Fruit fly (Drosophila melanogaster): Measurements from ENCODE around the gene CG11349.

The CG11349 gene

DNA sequence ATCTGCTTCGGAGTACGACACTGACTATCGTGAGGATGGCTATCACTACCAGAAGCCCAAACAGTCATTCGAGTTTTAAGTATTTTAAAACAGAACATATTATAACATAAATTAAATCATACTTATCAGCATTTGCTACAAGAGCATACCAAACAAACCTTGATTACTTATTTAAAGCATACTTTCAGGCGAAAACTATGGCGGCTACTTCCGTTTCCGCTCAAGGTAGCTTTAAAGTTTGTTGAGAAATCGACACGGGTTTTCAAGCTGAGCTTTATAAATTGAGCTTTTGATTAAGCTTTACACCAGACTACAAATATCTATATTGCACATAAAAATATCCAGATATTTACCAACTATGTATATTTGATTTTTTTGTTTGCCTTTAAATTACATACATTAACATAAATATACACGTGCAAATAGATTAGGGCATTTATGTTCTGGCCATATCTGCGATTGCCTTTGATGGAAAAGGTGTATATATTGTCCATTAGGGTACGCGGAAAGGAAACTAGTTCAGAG is 2.1 kb downstream of the CG11349 start (continued):
- TF ChIP-seq CG9437 (GFP tag; optimal IDR thresholded peaks at IDR 0.05) (peak; percentile 72), pb (GFP tag; optimal IDR thresholded peaks at IDR 0.05) (peak; percentile 63), dmrt11E (tag; optimal IDR thresholded peaks at IDR 0.05) (peak; percentile 37), jumu (GFP tag; optimal IDR thresholded peaks at IDR 0.05) (no peak), ken (GFP tag; IDR thresholded peaks at IDR 0.05) (peak; percentile 27; the same call in 1 of the 3 replicates), hbn (GFP tag; IDR thresholded peaks at IDR 0.05; ENCODE audit: partially characterized antibody) (no peak), Sry-δ (GFP tag; optimal IDR thresholded peaks at IDR 0.05) (no peak), CG31441 (GFP tag; IDR thresholded peaks at IDR 0.05) (peak; percentile 80), CG7357 (GFP tag; IDR thresholded peaks at IDR 0.05) (no peak), CG3281 (GFP tag; optimal IDR thresholded peaks at IDR 0.05) (peak; percentile 94), inv (GFP tag; IDR thresholded peaks at IDR 0.05; ENCODE audit: partially characterized antibody) (no peak), Hand (GFP tag; optimal IDR thresholded peaks at IDR 0.05) (peak; percentile 89), chif (GFP tag; optimal IDR thresholded peaks at IDR 0.05) (peak; percentile 27 to 64), cg (GFP tag; optimal IDR thresholded peaks at IDR 0.05) (no peak), CG17802 (tag; optimal IDR thresholded peaks at IDR 0.05) (peak; percentile 62), nmo (GFP tag; optimal IDR thresholded peaks at IDR 0.05) (peak; percentile 34), mirr (GFP tag; optimal IDR thresholded peaks at IDR 0.05) (peak; percentile 96), sisA (GFP tag; IDR thresholded peaks at IDR 0.05) (no peak), pnt (GFP tag; optimal IDR thresholded peaks at IDR 0.05) (no peak), run (tag; optimal IDR thresholded peaks at IDR 0.05) (peak; percentile 75), NC2β (GFP tag; optimal IDR thresholded peaks at IDR 0.05) (peak; percentile 77), CG10654 (GFP tag; optimal IDR thresholded peaks at IDR 0.05) (peak; percentile 74), CG10462 (GFP tag; optimal IDR thresholded peaks at IDR 0.05) (peak; percentile 4), CG8281 (tag; optimal IDR thresholded peaks at IDR 0.05) (peak; percentile 63), jing (GFP tag; optimal IDR thresholded peaks at IDR 0.05) (peak; percentile 36), zfh2 (GFP tag; optimal IDR thresholded peaks at IDR 0.05) (no peak), NFAT (GFP tag; IDR thresholded peaks at IDR 0.05) (peak; percentile 40; the same call in 1 of the 2 replicates), CG11398 (GFP tag; optimal IDR thresholded peaks at IDR 0.05) (peak; percentile 74), Ada2b (GFP tag; IDR thresholded peaks at IDR 0.05) (peak; percentile 48; the same call in 1 of the 2 replicates), caup (GFP tag; optimal IDR thresholded peaks at IDR 0.05; ENCODE audit: severe bottlenecking) (peak; percentile 97), trh (GFP tag; optimal IDR thresholded peaks at IDR 0.05) (peak; percentile 73), CG13287 (GFP tag; IDR thresholded peaks at IDR 0.05; ENCODE audit: partially characterized antibody) (peak; percentile 29; the same call in 1 of the 2 replicates), CG15601 (tag; optimal IDR thresholded peaks at IDR 0.05) (peak; percentile 81), sr (GFP tag; IDR thresholded peaks at IDR 0.05) (peak; percentile 80), CG14860 (GFP tag; IDR thresholded peaks at IDR 0.05; ENCODE audit: partially characterized antibody) (no peak), D19B (GFP tag; optimal IDR thresholded peaks at IDR 0.05) (peak; percentile 61), Nf-YB (GFP tag; optimal IDR thresholded peaks at IDR 0.05) (peak; percentile 71), CG13624 (GFP tag; optimal IDR thresholded peaks at IDR 0.05) (peak; percentile 73), toy (GFP tag; IDR thresholded peaks at IDR 0.05) (0 out of 2 replicates have a peak, but pooled peaks have one; percentile 32), TFAM (GFP tag; optimal IDR thresholded peaks at IDR 0.05) (peak; percentile 46), CG8359 (GFP tag; optimal IDR thresholded peaks at IDR 0.05; ENCODE audit: borderline replicate concordance) (peak; percentile 81), CG9876 (GFP tag; optimal IDR thresholded peaks at IDR 0.05) (peak; percentile 40), ewg (GFP tag; optimal IDR thresholded peaks at IDR 0.05) (peak; percentile 55), CG34422 (GFP tag; IDR thresholded peaks at IDR 0.05) (peak; percentile 46; the same call in 1 of the 3 replicates), unpg (GFP tag; optimal IDR thresholded peaks at IDR 0.05) (peak; percentile 86), cwo (GFP tag; optimal IDR thresholded peaks at IDR 0.05) (peak; percentile 70), row (GFP tag; IDR thresholded peaks at IDR 0.05) (0 out of 3 replicates have a peak, but pooled peaks have one; percentile 6), CG10147 (GFP tag; optimal IDR thresholded peaks at IDR 0.05) (peak; percentile 88), Six4 (GFP tag; optimal IDR thresholded peaks at IDR 0.05) (peak; percentile 72)
